Fruit fly (Drosophila melanogaster): ENCODE measurements around the gene CG31551.

The CG31551 gene

dm6 chr3R:5643421-5643820 is 15.8 kb downstream of the CG31551 start:
- TF ChIP-seq CG7101 (tag; optimal IDR thresholded peaks at IDR 0.05) (no peak), cic (GFP tag; optimal IDR thresholded peaks at IDR 0.05) (no peak), pad (GFP tag; optimal IDR thresholded peaks at IDR 0.05) (no peak), kay (GFP tag; ENCODE audit: borderline replicate concordance) (no peak), Hr96 (GFP tag; optimal IDR thresholded peaks at IDR 0.05) (no peak), Mnt (GFP tag; optimal IDR thresholded peaks at IDR 0.05) (no peak), CG7045 (GFP tag; optimal IDR thresholded peaks at IDR 0.05) (no peak), CG5204 (GFP tag; optimal IDR thresholded peaks at IDR 0.05) (no peak), ovo (GFP tag; optimal IDR thresholded peaks at IDR 0.05) (no peak), CG33017 (tag; optimal IDR thresholded peaks at IDR 0.05) (no peak), toe (GFP tag; optimal IDR thresholded peaks at IDR 0.05) (no peak), CG12768 (GFP tag; optimal IDR thresholded peaks at IDR 0.05) (no peak), tj (GFP tag; optimal IDR thresholded peaks at IDR 0.05) (no peak), bab1 (GFP tag; optimal IDR thresholded peaks at IDR 0.05) (no peak), Crg-1 (GFP tag; optimal IDR thresholded peaks at IDR 0.05) (no peak), CG11617 (GFP tag; optimal IDR thresholded peaks at IDR 0.05) (no peak), CG1620 (GFP tag; optimal IDR thresholded peaks at IDR 0.05) (no peak)

dm6 chr3R:5647705-5648568 is 20.3 kb downstream of the CG31551 start:
- TF ChIP-seq CG14711 (tag; optimal IDR thresholded peaks at IDR 0.05) (no peak), Crg-1 (GFP tag; optimal IDR thresholded peaks at IDR 0.05) (no peak), CG11617 (GFP tag; optimal IDR thresholded peaks at IDR 0.05) (no peak), cic (GFP tag; optimal IDR thresholded peaks at IDR 0.05) (no peak), toe (GFP tag; optimal IDR thresholded peaks at IDR 0.05) (no peak), pad (GFP tag; optimal IDR thresholded peaks at IDR 0.05) (peak; percentile 26), bab1 (GFP tag; optimal IDR thresholded peaks at IDR 0.05) (no peak), Clk (GFP tag; optimal IDR thresholded peaks at IDR 0.05) (no peak), cnc (optimal IDR thresholded peaks at IDR 0.05) (no peak), CG7045 (GFP tag; optimal IDR thresholded peaks at IDR 0.05) (no peak), CG1620 (GFP tag; optimal IDR thresholded peaks at IDR 0.05) (peak; percentile 4), Mnt (GFP tag; optimal IDR thresholded peaks at IDR 0.05) (peak; percentile 41), CG33017 (tag; optimal IDR thresholded peaks at IDR 0.05) (peak; percentile 46), ovo (GFP tag; optimal IDR thresholded peaks at IDR 0.05) (no peak), CG5204 (GFP tag; optimal IDR thresholded peaks at IDR 0.05) (no peak), kay (GFP tag; ENCODE audit: borderline replicate concordance) (no peak), CG12768 (GFP tag; optimal IDR thresholded peaks at IDR 0.05) (peak; percentile 15), tj (GFP tag; optimal IDR thresholded peaks at IDR 0.05) (peak; percentile 25), Hr96 (GFP tag; optimal IDR thresholded peaks at IDR 0.05) (no peak), CG7101 (tag; optimal IDR thresholded peaks at IDR 0.05) (peak; percentile 22)

DNA sequence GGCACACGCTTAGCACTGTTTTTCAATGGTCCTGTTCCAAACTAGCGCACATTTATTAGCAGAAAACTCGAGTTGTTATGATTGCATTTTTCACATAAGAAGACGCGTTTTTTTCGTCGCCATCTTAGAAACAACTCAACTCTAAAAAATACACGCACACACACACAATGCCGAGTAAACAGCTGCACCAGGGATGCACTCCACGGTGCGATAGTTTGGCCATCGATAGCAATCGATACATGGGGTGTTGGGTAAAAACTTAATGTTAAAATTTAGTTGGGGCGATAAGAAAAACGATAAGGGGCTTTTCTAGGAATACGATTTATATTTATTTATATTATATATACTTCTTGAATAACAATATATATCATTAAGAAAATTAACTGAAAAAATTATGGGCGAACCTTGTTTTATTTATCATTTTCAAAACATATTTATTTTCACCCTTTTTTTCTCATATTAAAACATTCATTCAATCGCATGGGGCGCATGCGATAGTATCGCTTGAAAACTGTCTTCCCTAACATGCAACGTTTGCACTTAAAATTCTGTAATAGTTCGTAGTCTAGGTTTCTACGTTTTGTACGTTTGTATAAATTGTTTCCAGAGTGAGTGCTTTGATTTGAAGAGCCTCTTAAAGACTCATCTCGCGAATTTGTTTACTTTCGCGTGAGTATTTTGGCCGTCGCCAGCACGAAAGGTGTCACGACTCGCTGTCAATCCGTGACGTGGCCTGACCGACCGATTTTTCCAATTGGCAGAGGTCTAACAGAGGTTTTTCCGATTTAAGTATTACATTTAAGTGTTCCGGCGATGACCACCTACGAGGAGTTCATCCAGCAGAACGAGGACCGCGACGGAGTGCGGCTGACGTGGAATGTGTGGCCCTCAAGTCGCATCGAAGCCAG is 21.2 kb downstream of the CG31551 start, which contains the start of the genes MTA1-like and Sec23:
Gene MTA1-like, minus strand, starts transcription at position 170 of the 908 bp plus-strand sequence.
Gene Sec23, plus strand, starts transcription at position 497 of the 908 bp plus-strand sequence.
- TF ChIP-seq CG7045 (GFP tag; optimal IDR thresholded peaks at IDR 0.05) (peak; percentile 29), pad (GFP tag; optimal IDR thresholded peaks at IDR 0.05) (peak; percentile 56), cic (GFP tag; optimal IDR thresholded peaks at IDR 0.05) (peak; percentile 33), CG5204 (GFP tag; optimal IDR thresholded peaks at IDR 0.05) (no peak), Mnt (GFP tag; optimal IDR thresholded peaks at IDR 0.05) (peak; percentile 26), CG7101 (tag; optimal IDR thresholded peaks at IDR 0.05) (peak; percentile 75), toe (GFP tag; optimal IDR thresholded peaks at IDR 0.05) (peak; percentile 61), CG12768 (GFP tag; optimal IDR thresholded peaks at IDR 0.05) (peak; percentile 39), kay (GFP tag; ENCODE audit: borderline replicate concordance) (no peak), CG11617 (GFP tag; optimal IDR thresholded peaks at IDR 0.05) (peak; percentile 86), Hr96 (GFP tag; optimal IDR thresholded peaks at IDR 0.05) (peak; percentile 60), tj (GFP tag; optimal IDR thresholded peaks at IDR 0.05) (peak; percentile 96), ovo (GFP tag; optimal IDR thresholded peaks at IDR 0.05) (peak; percentile 56), Clk (GFP tag; optimal IDR thresholded peaks at IDR 0.05) (peak; percentile 37), CG14711 (tag; optimal IDR thresholded peaks at IDR 0.05) (peak; percentile 60), Crg-1 (GFP tag; optimal IDR thresholded peaks at IDR 0.05) (peak; percentile 60), CG1620 (GFP tag; optimal IDR thresholded peaks at IDR 0.05) (peak; percentile 72), CG33017 (tag; optimal IDR thresholded peaks at IDR 0.05) (peak; percentile 54), cnc (optimal IDR thresholded peaks at IDR 0.05) (no peak), bab1 (GFP tag; optimal IDR thresholded peaks at IDR 0.05) (peak; percentile 42)

dm6 chr3R:5649903-5650302 is 22.3 kb downstream of the CG31551 start:
- TF ChIP-seq Crg-1 (GFP tag; optimal IDR thresholded peaks at IDR 0.05) (no peak), CG7045 (GFP tag; optimal IDR thresholded peaks at IDR 0.05) (no peak)

DNA sequence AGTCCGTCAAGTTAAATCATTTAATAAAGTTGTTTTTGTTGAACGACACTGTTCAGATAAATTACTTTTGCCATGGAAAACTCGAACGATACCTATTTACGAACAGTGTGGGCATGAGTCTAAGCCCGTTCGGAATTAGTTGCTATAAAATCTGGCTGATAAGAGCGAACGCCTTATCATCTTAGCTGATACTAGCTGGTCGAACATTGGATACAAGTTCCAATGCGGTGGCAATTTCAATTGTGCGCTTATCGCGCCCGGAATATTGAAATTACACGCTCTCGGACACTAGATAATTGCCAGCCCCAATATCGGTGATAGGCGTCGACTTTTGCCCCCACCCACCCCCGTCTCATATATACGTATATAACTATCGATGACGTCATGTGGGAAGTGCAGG is 26.2 kb downstream of the CG31551 start:
- TF ChIP-seq Hr96 (GFP tag; optimal IDR thresholded peaks at IDR 0.05) = no peak
- peak; percentile 48 for TF ChIP-seq cic (GFP tag; optimal IDR thresholded peaks at IDR 0.05)
- TF ChIP-seq Crg-1 (GFP tag; optimal IDR thresholded peaks at IDR 0.05) = no peak
